Worm (Caenorhabditis elegans) whole organism, L4/young adult: ENCODE results near the gene srp-2.

Experiments
- W03F9.2 ChIP-seq: fragments of 150-350 bp; optimal IDR thresholded peaks from 2 replicates; lab custom pipeline; 2014; ENCODE audit warnings: missing biosample characterization, missing genetic modification characterization
- dao-5 ChIP-seq: sonication (generic microtip); optimal IDR thresholded peaks from 2 replicates; lab custom pipeline; 2016; ENCODE audit warnings: missing genotype, missing genetic modification characterization, moderate library complexity, missing compliant biosample characterization
- him-1 ChIP-seq: sonication (generic microtip); optimal IDR thresholded peaks from 2 replicates; lab custom pipeline; 2016; ENCODE audit warnings: missing genotype, missing genetic modification reagents, missing genetic modification characterization, missing compliant biosample characterization

DNA sequence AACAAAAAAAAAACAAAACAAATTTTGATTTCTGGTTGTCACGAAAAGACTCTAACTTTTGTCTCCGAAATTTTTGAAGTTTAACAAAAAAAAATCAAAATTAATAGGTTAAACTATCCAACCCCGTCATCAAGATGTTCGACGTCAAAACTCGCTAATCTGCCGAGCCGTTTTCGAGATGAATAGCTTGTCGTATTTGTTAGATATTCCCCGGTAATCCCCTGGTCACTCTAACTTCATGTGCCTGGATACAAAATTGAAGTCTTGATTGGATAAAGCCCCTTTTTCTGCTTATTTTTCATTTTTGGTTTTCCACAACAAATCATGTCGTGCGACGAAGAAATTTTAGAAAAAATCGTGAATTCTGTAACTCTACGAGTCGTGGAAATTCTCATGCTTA is 20.0 kb downstream of the srp-2 start, which contains the start of gene srab-16:
- TF ChIP-seq him-1, result no peak
- no peak for TF ChIP-seq W03F9.2
- no peak for TF ChIP-seq dao-5 (tag; lab: Kevin White, UChicago)
